Worm (Caenorhabditis elegans) whole organism, late embryonic: Measurements from ENCODE around the gene W06D11.5.

Experiments used
- Y22D7AL.16 ChIP-seq: sonication (generic microtip); optimal IDR thresholded peaks from 2 replicates; lab custom pipeline; 2016; ENCODE audit warnings: missing genetic modification characterization, missing compliant biosample characterization
- ama-1 ChIP-seq: fragments of 150-350 bp; optimal IDR thresholded peaks from 2 replicates; lab custom pipeline; 2014
- ceh-9 ChIP-seq: sonication (generic microtip); optimal IDR thresholded peaks from 2 replicates; lab custom pipeline; 2016; ENCODE audit warnings: mild to moderate bottlenecking, missing genetic modification characterization, inconsistent platforms, missing compliant biosample characterization
- che-1 ChIP-seq: sonication (generic microtip); optimal IDR thresholded peaks from 2 replicates; lab custom pipeline; 2016; ENCODE audit warnings: mild to moderate bottlenecking, missing genetic modification characterization, missing compliant biosample characterization
- dmd-4 ChIP-seq: sonication (generic microtip); optimal IDR thresholded peaks from 2 replicates; lab custom pipeline; 2016; ENCODE audit warnings: borderline replicate concordance, missing genetic modification characterization, missing compliant biosample characterization
- elt-4 ChIP-seq: sonication (generic microtip); optimal IDR thresholded peaks from 2 replicates; lab custom pipeline; 2016; ENCODE audit warnings: missing genetic modification characterization, missing compliant biosample characterization
- hlh-8 ChIP-seq: sonication (generic microtip); optimal IDR thresholded peaks from 2 replicates; lab custom pipeline; 2016; ENCODE audit warnings: missing genotype, missing genetic modification characterization, missing compliant biosample characterization
- lin-11 ChIP-seq: fragments of 200-800 bp; sonication (Bioruptor generic); optimal IDR thresholded peaks from 2 replicates; lab custom pipeline; 2018; ENCODE audit warnings: mild to moderate bottlenecking, missing genetic modification characterization, missing compliant biosample characterization
- nhr-11 ChIP-seq: fragments of 150-350 bp; optimal IDR thresholded peaks from 2 replicates; lab custom pipeline; 2014; ENCODE audit warnings: missing biosample characterization, missing genetic modification characterization
- pha-4 ChIP-seq: fragments of 150-350 bp; optimal IDR thresholded peaks from 2 replicates; lab custom pipeline; 2018; ENCODE audit warnings: missing biosample characterization, missing genetic modification reagents, missing genetic modification characterization
- pros-1 ChIP-seq: fragments of 150-350 bp; optimal IDR thresholded peaks from 2 replicates; lab custom pipeline; 2014; ENCODE audit warnings: missing biosample characterization, missing genetic modification reagents, missing genetic modification characterization
- ttx-3 ChIP-seq: sonication (generic microtip); optimal IDR thresholded peaks from 2 replicates; lab custom pipeline; 2016; ENCODE audit warnings: missing genetic modification reagents, missing genetic modification characterization, missing compliant biosample characterization
- zip-5 ChIP-seq: sonication (generic microtip); optimal IDR thresholded peaks from 2 replicates; lab custom pipeline; 2016; ENCODE audit warnings: missing genetic modification characterization, missing compliant biosample characterization

ce11 chrX:12328676-12329075, 28.7 kb downstream of the W06D11.5 start, which contains the start of gene srd-45:
- TF ChIP-seq Y22D7AL.16 (tag; lab: Kevin White, UChicago) (no peak), ama-1 (lab: Kevin White, UChicago) (no peak), hlh-8 (tag; lab: Kevin White, UChicago) (no peak), zip-5 (tag; lab: Kevin White, UChicago) (no peak), pha-4 (tag; lab: Kevin White, UChicago) (no peak), lin-11 (tag; lab: Kevin White, UChicago) (no peak), che-1 (tag; lab: Kevin White, UChicago) (no peak), nhr-11 (tag; lab: Kevin White, UChicago) (no peak), ceh-9 (tag; lab: Kevin White, UChicago) (no peak), elt-4 (tag; lab: Kevin White, UChicago) (no peak), pros-1 (tag; lab: Kevin White, UChicago) (no peak), ttx-3 (tag; lab: Kevin White, UChicago) (no peak), dmd-4 (no peak)
